Fruit fly (Drosophila melanogaster) whole organism, wandering third instar larva: ENCODE data around the gene Gycbeta100B.

ENCODE experiments used
- CG32264 ChIP-seq: fragments of 200-800 bp; sonication (Bioruptor generic); optimal IDR thresholded peaks from 2 replicates; lab custom pipeline; 2016; ENCODE audit warnings: missing biosample characterization, missing genetic modification characterization
- CG9705 ChIP-seq: fragments of 200-800 bp; sonication (Bioruptor generic); optimal IDR thresholded peaks from 2 replicates; lab custom pipeline; 2018; ENCODE audit warnings: missing biosample characterization, mild to moderate bottlenecking, missing genetic modification characterization
- Dfd ChIP-seq: fragments of >200 bp; optimal IDR thresholded peaks from 2 replicates; lab custom pipeline; 2017; ENCODE audit warnings: missing biosample characterization, missing genetic modification characterization
- GATAd ChIP-seq: sonication (Bioruptor generic); optimal IDR thresholded peaks from 2 replicates; lab custom pipeline; 2016; ENCODE audit warnings: missing biosample characterization, missing genetic modification characterization
- Hnf4 ChIP-seq: fragments of 200-800 bp; sonication (Bioruptor generic); optimal IDR thresholded peaks from 2 replicates; lab custom pipeline; 2016; ENCODE audit warnings: missing biosample characterization, mild to moderate bottlenecking, missing genetic modification characterization
- Hr78 ChIP-seq: fragments of >200 bp; optimal IDR thresholded peaks from 2 replicates; lab custom pipeline; 2017; ENCODE audit warnings: missing biosample characterization, missing genetic modification characterization
- Hr83 ChIP-seq: fragments of 200-300 bp; sonication (Bioruptor generic); optimal IDR thresholded peaks from 2 replicates; lab custom pipeline; 2016; ENCODE audit warnings: missing biosample characterization, mild to moderate bottlenecking, missing genetic modification characterization, moderate library complexity; ENCODE audit not compliant: poor library complexity, severe bottlenecking
- Jra ChIP-seq: sonication (Bioruptor generic); optimal IDR thresholded peaks from 2 replicates; lab custom pipeline; 2016; ENCODE audit warnings: missing biosample characterization, missing genetic modification characterization
- Mio ChIP-seq: sonication (Bioruptor generic); optimal IDR thresholded peaks from 2 replicates; lab custom pipeline; 2016; ENCODE audit warnings: missing biosample characterization, missing genetic modification characterization
- Myc ChIP-seq: fragments of >200 bp; optimal IDR thresholded peaks from 2 replicates; lab custom pipeline; 2017
- N ChIP-seq: fragments of >200 bp; optimal IDR thresholded peaks from 2 replicates; lab custom pipeline; 2018; ENCODE audit warnings: missing biosample characterization, missing external identifiers, missing genetic modification characterization
- Rel ChIP-seq, 2 experiments: fragments of 200-800 bp; sonication (Bioruptor generic) in 1 of 2; optimal IDR thresholded peaks; 2 replicates in 1 of 2; 3 replicates in 1 of 2; lab custom pipeline; 2016 to 2019; ENCODE audit warnings: mild to moderate bottlenecking in 2 of 2, missing biosample characterization in 2 of 2, missing genetic modification characterization in 2 of 2, moderate library complexity in 1 of 2
- Sp1 ChIP-seq: fragments of 200-800 bp; sonication (Bioruptor generic); optimal IDR thresholded peaks from 3 replicates; lab custom pipeline; 2019; ENCODE audit warnings: missing biosample characterization, mild to moderate bottlenecking, missing genetic modification characterization, moderate library complexity
- Vsx2 ChIP-seq: fragments of 200-300, 225-300 bp; sonication (Bioruptor generic); optimal IDR thresholded peaks from 2 replicates; lab custom pipeline; 2018; ENCODE audit warnings: missing biosample characterization, missing genetic modification characterization; ENCODE audit not compliant: partially characterized antibody
- br ChIP-seq: fragments of 200-800 bp; sonication (Bioruptor generic); optimal IDR thresholded peaks from 2 replicates; lab custom pipeline; 2016; ENCODE audit warnings: missing biosample characterization, missing genetic modification characterization
- brk ChIP-seq: fragments of 200-800 bp; sonication (Bioruptor generic); optimal IDR thresholded peaks from 2 replicates; lab custom pipeline; 2016; ENCODE audit warnings: missing biosample characterization, mild to moderate bottlenecking, missing genetic modification characterization
- dl ChIP-seq, 2 experiments: fragments of 175-275, 200-275 bp in 1 of 2; fragments of 200-275 bp in 1 of 2; sonication (Bioruptor generic); optimal IDR thresholded peaks; lab custom pipeline; 2018; ENCODE audit warnings: mild to moderate bottlenecking in 2 of 2, missing biosample characterization in 2 of 2, missing genetic modification characterization in 2 of 2, moderate library complexity in 2 of 2; ENCODE audit not compliant: partially characterized antibody in 2 of 2, insufficient read depth in 1 of 2
- dsf ChIP-seq: sonication (Bioruptor generic); optimal IDR thresholded peaks from 2 replicates; lab custom pipeline; 2016; ENCODE audit warnings: missing biosample characterization, missing genetic modification characterization, borderline replicate concordance
- ey ChIP-seq: fragments of 200-800 bp; sonication (Bioruptor generic); optimal IDR thresholded peaks from 2 replicates; lab custom pipeline; 2016; ENCODE audit warnings: missing biosample characterization, missing genetic modification characterization
- foxo ChIP-seq, 2 experiments: fragments of 200-800 bp; sonication (Bioruptor generic); optimal IDR thresholded peaks; 2 replicates in 1 of 2; 3 replicates in 1 of 2; lab custom pipeline; 2016 to 2017; ENCODE audit warnings: missing biosample characterization in 2 of 2, missing genetic modification characterization in 2 of 2
- fru ChIP-seq: fragments of 200-800 bp; sonication (Bioruptor generic); optimal IDR thresholded peaks from 3 replicates; lab custom pipeline; 2016; ENCODE audit warnings: missing biosample characterization, mild to moderate bottlenecking, missing genetic modification characterization
- h ChIP-seq: fragments of 200-800 bp; sonication (Bioruptor generic); optimal IDR thresholded peaks from 3 replicates; lab custom pipeline; 2016; ENCODE audit warnings: missing biosample characterization, mild to moderate bottlenecking, missing genetic modification characterization
- psq ChIP-seq: fragments of 200-800 bp; sonication (Bioruptor generic); optimal IDR thresholded peaks from 3 replicates; lab custom pipeline; 2017; ENCODE audit warnings: missing biosample characterization, mild to moderate bottlenecking, missing genetic modification characterization, moderate library complexity
- rgr ChIP-seq: fragments of 200-800 bp; sonication (Bioruptor generic); optimal IDR thresholded peaks from 3 replicates; lab custom pipeline; 2016; ENCODE audit warnings: missing biosample characterization, mild to moderate bottlenecking, missing genetic modification characterization
- sage ChIP-seq: fragments of 200-800 bp; sonication (Bioruptor generic); optimal IDR thresholded peaks from 2 replicates; lab custom pipeline; 2016; ENCODE audit warnings: missing biosample characterization, mild to moderate bottlenecking, missing genetic modification characterization
- tai ChIP-seq: sonication (Bioruptor generic); optimal IDR thresholded peaks from 2 replicates; lab custom pipeline; 2016; ENCODE audit warnings: missing biosample characterization, missing genetic modification characterization
- woc ChIP-seq: sonication (Bioruptor generic); optimal IDR thresholded peaks from 2 replicates; lab custom pipeline; 2016; ENCODE audit warnings: missing biosample characterization, mild to moderate bottlenecking, missing genetic modification characterization

Gycbeta100B gene

DNA sequence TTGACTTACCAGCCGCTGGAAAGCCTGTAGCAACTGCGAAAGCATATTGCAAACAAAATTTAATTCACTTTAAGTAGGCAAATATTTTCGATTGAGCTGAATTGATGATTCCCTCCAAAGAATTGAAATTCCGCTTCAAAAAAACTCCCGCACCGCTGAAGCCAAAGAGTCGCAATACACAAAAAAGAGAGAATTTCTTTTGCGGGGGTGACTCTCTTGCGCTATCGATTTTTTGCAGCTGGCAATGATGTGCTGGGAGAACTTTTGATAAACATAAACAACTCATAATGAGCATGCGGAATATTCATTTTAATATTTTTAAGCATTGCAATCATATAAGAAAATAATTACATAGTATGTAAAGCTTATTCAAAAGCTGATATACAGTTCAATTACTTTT, 34.2 kb downstream of the Gycbeta100B start:
- no peak for TF ChIP-seq Hr78 (GFP tag; lab: Kevin White, UChicago)
- no peak for TF ChIP-seq foxo (GFP tag; optimal IDR thresholded peaks at IDR 0.05; lab: Kevin White, UChicago)
- no peak for TF ChIP-seq Jra
- TF ChIP-seq Hnf4 (GFP tag; lab: Kevin White, UChicago), result no peak
- no peak for TF ChIP-seq dsf
- no peak for TF ChIP-seq dl (GFP tag; optimal IDR thresholded peaks at IDR 0.05; lab: Kevin White, UChicago; ENCODE audit: insufficient read depth in 1 of 2, partially characterized antibody in 2 of 2)
- no peak for TF ChIP-seq Hr83 (GFP tag; lab: Kevin White, UChicago)
- no peak for TF ChIP-seq woc (GFP tag; lab: Kevin White, UChicago)
- no peak for TF ChIP-seq Dfd (GFP tag; lab: Kevin White, UChicago)
- no peak for TF ChIP-seq fru (GFP tag; lab: Kevin White, UChicago)
- no peak for TF ChIP-seq Vsx2 (GFP tag; lab: Kevin White, UChicago)
- TF ChIP-seq, all 38 proteins: peak for 0

DNA sequence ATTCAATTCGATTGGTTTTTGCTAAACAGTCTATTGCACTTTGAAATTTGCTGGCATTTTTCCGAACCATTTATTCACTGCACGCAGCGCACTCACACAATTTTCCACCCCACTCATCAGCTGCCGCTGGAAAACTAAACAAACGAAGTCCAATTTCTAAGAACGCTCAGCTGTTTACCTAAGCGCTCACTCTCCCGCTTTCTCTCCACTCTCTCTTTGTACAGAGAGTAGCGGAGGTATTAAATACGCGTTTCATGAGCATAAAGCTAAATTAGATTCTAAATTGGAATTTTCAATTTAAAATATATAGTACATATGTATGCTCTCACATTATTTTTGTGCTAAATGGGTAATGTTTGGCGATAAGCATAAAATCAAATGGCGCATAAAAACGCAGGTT, 34.8 kb downstream of the Gycbeta100B start, which contains the start of gene stops:
stops (minus strand) TSS at position 139 of the 400 bp plus-strand sequence.
- TF ChIP-seq Jra (no peak), Hnf4 (GFP tag; lab: Kevin White, UChicago) (peak; percentile 19), sage (GFP tag; lab: Kevin White, UChicago) (no peak), Vsx2 (GFP tag; lab: Kevin White, UChicago) (no peak), Mio (GFP tag; lab: Kevin White, UChicago) (no peak), Myc (no peak), Hr83 (GFP tag; lab: Kevin White, UChicago) (peak; percentile 59), CG9705 (GFP tag; lab: Kevin White, UChicago) (no peak), dsf (no peak), Dfd (GFP tag; lab: Kevin White, UChicago) (no peak), fru (GFP tag; lab: Kevin White, UChicago) (no peak), brk (GFP tag; lab: Kevin White, UChicago) (no peak)
- TF ChIP-seq, all 38 proteins: peak for 2

DNA sequence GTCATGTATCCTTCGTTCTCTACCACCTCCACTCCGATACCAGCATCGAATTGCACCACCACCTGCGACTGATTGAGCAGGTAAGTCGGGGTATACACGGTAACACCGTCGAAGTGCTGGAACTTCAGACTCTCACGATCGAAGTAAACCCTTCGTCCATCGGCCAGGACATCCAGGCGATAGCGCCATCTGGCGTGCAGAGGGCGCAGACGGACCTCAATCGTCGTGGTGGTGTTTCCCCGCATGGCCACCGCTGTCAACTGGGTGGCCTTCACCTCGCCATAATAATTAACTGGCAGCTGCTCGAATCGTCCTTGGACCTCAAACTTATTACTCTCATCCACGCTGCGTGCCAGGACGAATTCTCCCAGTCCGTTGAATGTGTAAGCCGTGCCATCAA, 47.6 kb downstream of the Gycbeta100B start:
- TF ChIP-seq Mio (GFP tag; lab: Kevin White, UChicago) (no peak), Sp1 (GFP tag; lab: Kevin White, UChicago) (no peak), rgr (no peak), Vsx2 (GFP tag; lab: Kevin White, UChicago) (no peak), brk (GFP tag; lab: Kevin White, UChicago) (no peak), tai (GFP tag; lab: Kevin White, UChicago) (no peak), psq (GFP tag; lab: Kevin White, UChicago) (no peak), ey (no peak)
- TF ChIP-seq, all 38 proteins: peak for 0

DNA sequence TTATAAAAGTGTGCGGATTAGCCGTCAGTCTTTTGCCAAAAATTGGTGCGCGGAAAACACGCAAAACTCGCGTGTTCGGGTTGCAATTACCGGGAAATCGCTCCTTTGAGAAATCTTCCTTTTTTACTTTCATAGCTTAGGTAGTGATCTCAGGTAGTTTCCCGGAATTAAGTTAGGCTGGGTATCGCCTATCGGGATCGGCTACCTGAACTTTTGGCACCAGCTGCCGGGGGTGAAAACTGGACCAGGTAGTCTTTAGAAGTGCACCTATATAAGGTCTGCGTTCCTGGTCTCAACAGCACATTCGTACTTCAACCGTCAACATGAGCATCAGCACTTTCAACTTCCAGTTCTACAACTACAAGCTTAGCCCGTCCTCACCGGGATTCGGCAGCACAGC, 58.9 kb downstream of the Gycbeta100B start, which contains the start of gene bnk:
bnk (plus strand) TSS at position 301 of the 400 bp plus-strand sequence.
- TF ChIP-seq h (GFP tag; lab: Kevin White, UChicago) (no peak), sage (GFP tag; lab: Kevin White, UChicago) (no peak), Hr83 (GFP tag; lab: Kevin White, UChicago) (no peak), Rel (GFP tag; optimal IDR thresholded peaks at IDR 0.05; lab: Kevin White, UChicago) (no peak), Rel (tag; optimal IDR thresholded peaks at IDR 0.05; lab: Kevin White, UChicago) (no peak), woc (GFP tag; lab: Kevin White, UChicago) (no peak), CG9705 (GFP tag; lab: Kevin White, UChicago) (no peak), br (GFP tag; lab: Kevin White, UChicago) (no peak), dl (GFP tag; optimal IDR thresholded peaks at IDR 0.05; lab: Kevin White, UChicago; ENCODE audit: insufficient read depth in 1 of 2, partially characterized antibody in 2 of 2) (no peak), dsf (no peak), CG32264 (GFP tag; lab: Kevin White, UChicago) (no peak), GATAd (GFP tag; lab: Kevin White, UChicago) (no peak), fru (GFP tag; lab: Kevin White, UChicago) (no peak), brk (GFP tag; lab: Kevin White, UChicago) (no peak), psq (GFP tag; lab: Kevin White, UChicago) (no peak), Myc (no peak), N (GFP tag; lab: Kevin White, UChicago) (no peak), Sp1 (GFP tag; lab: Kevin White, UChicago) (no peak), Mio (GFP tag; lab: Kevin White, UChicago) (no peak)

DNA sequence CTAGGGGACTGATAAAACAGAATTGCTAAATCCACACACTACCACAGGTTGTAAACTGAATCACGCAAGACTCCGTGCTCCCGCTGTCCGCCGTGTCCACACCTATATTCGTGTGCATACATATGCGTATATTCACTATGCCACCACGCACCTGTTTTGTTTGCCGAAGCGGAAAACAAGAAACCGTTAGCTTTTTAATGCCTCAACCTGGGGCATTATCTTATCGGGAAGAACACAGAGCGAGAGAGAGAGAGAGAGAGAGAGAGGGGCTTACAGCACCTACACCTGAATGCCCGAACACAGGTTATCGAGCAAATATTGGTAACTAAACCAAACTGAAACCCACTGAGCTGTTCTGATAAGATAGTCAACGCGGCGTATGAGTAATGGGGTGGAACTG, 60.4 kb downstream of the Gycbeta100B start:
- TF ChIP-seq Vsx2 (GFP tag; lab: Kevin White, UChicago) (no peak), dsf (no peak), N (GFP tag; lab: Kevin White, UChicago) (no peak), h (GFP tag; lab: Kevin White, UChicago) (peak; percentile 11)
- TF ChIP-seq, all 38 proteins: peak for 1
